Fruit fly (Drosophila melanogaster): ENCODE measurements around the gene Sarm.

dm6 chr3L:8072720-8073119, 9.0 kb downstream of the Sarm start:
- 0 out of 4 replicates have a peak, but pooled peaks have one; percentile 3 for TF ChIP-seq Gug (GFP tag; IDR thresholded peaks at IDR 0.05)
- no peak for TF ChIP-seq CG13894 (tag; optimal IDR thresholded peaks at IDR 0.05)
- TF ChIP-seq CG8478 (optimal IDR thresholded peaks at IDR 0.05), result no peak
- peak; percentile 88 for TF ChIP-seq CG11504 (tag; optimal IDR thresholded peaks at IDR 0.05)
- peak; percentile 33; the same call in 1 of the 2 replicates for TF ChIP-seq wor (GFP tag; IDR thresholded peaks at IDR 0.05)

Measured in whole organism, embryonic.